Fruit fly (Drosophila melanogaster): ENCODE data around the gene CG15760.

CG15760 gene

dm6 chrX:13633298-13633891, 36.1 kb upstream of the CG15760 start (continued):
- no peak for TF ChIP-seq CG12104 (GFP tag; optimal IDR thresholded peaks at IDR 0.05)
- TF ChIP-seq Hand (GFP tag; optimal IDR thresholded peaks at IDR 0.05) = no peak
- no peak for TF ChIP-seq hbn (GFP tag; IDR thresholded peaks at IDR 0.05; ENCODE audit: partially characterized antibody)
- TF ChIP-seq CG2120 (GFP tag; optimal IDR thresholded peaks at IDR 0.05) = peak; percentile 30
- TF ChIP-seq PHDP (tag; optimal IDR thresholded peaks at IDR 0.05) = no peak
- peak in 1 of 2 experiments; percentile 80 for TF ChIP-seq Pdp1 (GFP tag; optimal IDR thresholded peaks at IDR 0.05)
- no peak for TF ChIP-seq CG1832 (GFP tag; optimal IDR thresholded peaks at IDR 0.05)
- peak; percentile 27; the same call in 1 of the 3 replicates for TF ChIP-seq so (GFP tag; IDR thresholded peaks at IDR 0.05)
- peak; percentile 6 for TF ChIP-seq CG4328 (GFP tag; optimal IDR thresholded peaks at IDR 0.05)
- peak; percentile 11 for TF ChIP-seq CG7556 (GFP tag; optimal IDR thresholded peaks at IDR 0.05)
- TF ChIP-seq grn (GFP tag; optimal IDR thresholded peaks at IDR 0.05) = no peak
- TF ChIP-seq schlank (tag; optimal IDR thresholded peaks at IDR 0.05) = peak; percentile 39
- TF ChIP-seq Meics (GFP tag; optimal IDR thresholded peaks at IDR 0.05) = peak; percentile 24
- TF ChIP-seq Tbp (GFP tag; optimal IDR thresholded peaks at IDR 0.05) = no peak
- no peak for TF ChIP-seq Adf1 (GFP tag; IDR thresholded peaks at IDR 0.05)
- peak; percentile 87 for TF ChIP-seq sens (GFP tag)
- TF ChIP-seq cwo (GFP tag; optimal IDR thresholded peaks at IDR 0.05) = peak; percentile 81
- TF ChIP-seq exex (tag; optimal IDR thresholded peaks at IDR 0.05) = no peak
- TF ChIP-seq CG12219 (GFP tag; optimal IDR thresholded peaks at IDR 0.05) = no peak
- no peak for TF ChIP-seq CG6689 (GFP tag; IDR thresholded peaks at IDR 0.05)
- TF ChIP-seq CG15479 (GFP tag; optimal IDR thresholded peaks at IDR 0.05) = peak; percentile 59
- peak; percentile 8 for TF ChIP-seq CG1603 (tag; optimal IDR thresholded peaks at IDR 0.05)
- TF ChIP-seq btn (GFP tag; optimal IDR thresholded peaks at IDR 0.05) = no peak
- peak in 1 of 2 experiments; percentile 21 for TF ChIP-seq tll (GFP tag; optimal IDR thresholded peaks at IDR 0.05)
- peak; percentile 32 for TF ChIP-seq CG2678 (tag; optimal IDR thresholded peaks at IDR 0.05)

- TF ChIP-seq psq (GFP tag; optimal IDR thresholded peaks at IDR 0.05) (no peak), CG31388 (GFP tag; optimal IDR thresholded peaks at IDR 0.05) (no peak), CG10274 (GFP tag; optimal IDR thresholded peaks at IDR 0.05) (peak; percentile 91), CG9215 (GFP tag; IDR thresholded peaks at IDR 0.05) (peak; percentile 52; the same call in 1 of the 2 replicates), NFAT (GFP tag; IDR thresholded peaks at IDR 0.05) (peak; percentile 75), CG16813 (GFP tag; IDR thresholded peaks at IDR 0.05; ENCODE audit: partially characterized antibody) (no peak), CG1529 (GFP tag; optimal IDR thresholded peaks at IDR 0.05) (no peak), CG9876 (GFP tag; optimal IDR thresholded peaks at IDR 0.05) (peak; percentile 14), CG30403 (GFP tag; optimal IDR thresholded peaks at IDR 0.05) (peak; percentile 56), sens (GFP tag) (peak; percentile 81), vvl (GFP tag; IDR thresholded peaks at IDR 0.05) (no peak), CG9437 (GFP tag; optimal IDR thresholded peaks at IDR 0.05) (no peak), chif (GFP tag; optimal IDR thresholded peaks at IDR 0.05) (peak in 1 of 2 experiments; percentile 14), z (GFP tag; IDR thresholded peaks at IDR 0.05) (peak; percentile 61; the same call in 1 of the 3 replicates), Fer2 (tag; optimal IDR thresholded peaks at IDR 0.05) (peak; percentile 49), CG7745 (tag; optimal IDR thresholded peaks at IDR 0.05) (no peak), fd102C (GFP tag; optimal IDR thresholded peaks at IDR 0.05) (no peak), CG2202 (tag; optimal IDR thresholded peaks at IDR 0.05) (no peak), CG30431 (GFP tag; optimal IDR thresholded peaks at IDR 0.05) (no peak), CG11504 (tag; optimal IDR thresholded peaks at IDR 0.05) (peak; percentile 33), nmo (GFP tag; optimal IDR thresholded peaks at IDR 0.05) (peak; percentile 19), CG8944 (GFP tag; optimal IDR thresholded peaks at IDR 0.05) (peak; percentile 8), H15 (GFP tag; IDR thresholded peaks at IDR 0.05) (no peak), Blimp-1 (GFP tag; optimal IDR thresholded peaks at IDR 0.05) (no peak)
Observed at dm6 chrX:13634254-13634999, 35.1 kb upstream of the CG15760 start.
